Worm (Caenorhabditis elegans): ENCODE results near the gene cln-3.3.

The cln-3.3 gene

ce11 chrV:8663023-8663422, 19.8 kb upstream of the cln-3.3 start (continued):
- TF ChIP-seq fos-1 (tag; optimal IDR thresholded peaks at IDR 0.05) = no peak
- TF ChIP-seq dsc-1 (tag; optimal IDR thresholded peaks at IDR 0.05) = peak; percentile 45
- no peak for TF ChIP-seq isw-1 (GFP tag; IDR thresholded peaks at IDR 0.05)
- no peak for TF ChIP-seq tlp-1 (tag; optimal IDR thresholded peaks at IDR 0.05)
- TF ChIP-seq lin-15B (tag; optimal IDR thresholded peaks at IDR 0.05) = no peak
- TF ChIP-seq C04F5.9 (tag; optimal IDR thresholded peaks at IDR 0.05) = no peak
- TF ChIP-seq F16B12.6 (tag; optimal IDR thresholded peaks at IDR 0.05) = no peak
- peak; percentile 91 for TF ChIP-seq lin-14 (GFP tag; optimal IDR thresholded peaks at IDR 0.05)
- TF ChIP-seq ets-5 (GFP tag; IDR thresholded peaks at IDR 0.05) = no peak
- no peak for TF ChIP-seq vab-15 (tag; optimal IDR thresholded peaks at IDR 0.05)
- TF ChIP-seq C16A3.4 (tag; optimal IDR thresholded peaks at IDR 0.05) = no peak
- TF ChIP-seq ama-1 (optimal IDR thresholded peaks at IDR 0.05) = no peak
- no peak for TF ChIP-seq ceh-63 (GFP tag; optimal IDR thresholded peaks at IDR 0.05)
- no peak for TF ChIP-seq egl-13 (tag; optimal IDR thresholded peaks at IDR 0.05)
- no peak for TF ChIP-seq nhr-20 (tag; optimal IDR thresholded peaks at IDR 0.05)
- no peak for TF ChIP-seq ces-1 (GFP tag; optimal IDR thresholded peaks at IDR 0.05)
- no peak for TF ChIP-seq fkh-4 (tag; optimal IDR thresholded peaks at IDR 0.05; ENCODE audit: borderline replicate concordance)
- TF ChIP-seq nhr-47 (tag; optimal IDR thresholded peaks at IDR 0.05) = peak; percentile 40
- no peak for TF ChIP-seq unc-98 (GFP tag; IDR thresholded peaks at IDR 0.05)
- TF ChIP-seq nhr-19 (GFP tag; conservative IDR thresholded peaks at IDR 0.05) = no peak
- TF ChIP-seq nhr-12 (tag; optimal IDR thresholded peaks at IDR 0.05) = no peak
- no peak for TF ChIP-seq Y116A8C.19 (tag; optimal IDR thresholded peaks at IDR 0.05; ENCODE audit: borderline replicate concordance)
- TF ChIP-seq egl-27 (tag; optimal IDR thresholded peaks at IDR 0.05) = no peak
- no peak for TF ChIP-seq unc-62 (GFP tag; optimal IDR thresholded peaks at IDR 0.05)
- no peak for TF ChIP-seq fkh-10 (GFP tag; optimal IDR thresholded peaks at IDR 0.05)
- TF ChIP-seq unc-30 (tag; optimal IDR thresholded peaks at IDR 0.05) = no peak
- no peak for TF ChIP-seq mef-2 (tag; optimal IDR thresholded peaks at IDR 0.05)
- TF ChIP-seq zip-4 (GFP tag; optimal IDR thresholded peaks at IDR 0.05) = no peak
- TF ChIP-seq hlh-4 (tag; optimal IDR thresholded peaks at IDR 0.05) = no peak
- TF ChIP-seq ceh-8 (GFP tag; optimal IDR thresholded peaks at IDR 0.05) = no peak
- peak; percentile 43 for TF ChIP-seq tbx-2 (tag; optimal IDR thresholded peaks at IDR 0.05)
- TF ChIP-seq efl-3 (GFP tag; optimal IDR thresholded peaks at IDR 0.05) = no peak
- no peak for TF ChIP-seq nhr-11 (tag; optimal IDR thresholded peaks at IDR 0.05)
- TF ChIP-seq elt-2 (tag; optimal IDR thresholded peaks at IDR 0.05) = no peak
- no peak for TF ChIP-seq lin-39 (tag; optimal IDR thresholded peaks at IDR 0.05)
- no peak for TF ChIP-seq hpl-2 (GFP tag; optimal IDR thresholded peaks at IDR 0.05)
- TF ChIP-seq nhr-71 (tag; optimal IDR thresholded peaks at IDR 0.05) = peak; percentile 67
- TF ChIP-seq sox-4 (tag; optimal IDR thresholded peaks at IDR 0.05) = no peak

ce11 chrV:8665765-8666164, 17.1 kb upstream of the cln-3.3 start, which contains the start of gene ZC190.4:
Gene ZC190.4 (plus strand): TSS chrV:8666065.
- TF ChIP-seq ceh-63 (GFP tag; optimal IDR thresholded peaks at IDR 0.05) (no peak), efl-1 (optimal IDR thresholded peaks at IDR 0.05) (no peak), efl-1 (GFP tag; optimal IDR thresholded peaks at IDR 0.05 in 1 of 2) (peak in 1 of 2 experiments; percentile 58), elt-3 (tag; optimal IDR thresholded peaks at IDR 0.05) (no peak), tlp-1 (tag; optimal IDR thresholded peaks at IDR 0.05) (no peak), ces-1 (GFP tag; optimal IDR thresholded peaks at IDR 0.05) (no peak), ceh-90 (tag; optimal IDR thresholded peaks at IDR 0.05) (no peak), unc-98 (GFP tag; IDR thresholded peaks at IDR 0.05) (no peak), mep-1 (tag; optimal IDR thresholded peaks at IDR 0.05) (no peak)

Measured in whole organism, L1 larva.